Comparison of ENCODE assay signal across 4 worm cellular contexts in genomic region chrII:14018192-14018591, ce11.
TF ChIP-seq lines count a peak whose summit lies in the region.

No protein-coding gene starts in this region.

TF ChIP-seq in whole organism, L2 larva, 48 proteins besides CTCF, POLR2A, EP300 and RAD21 (continues in another document):
- TF ChIP-seq ztf-4 (tag; optimal IDR thresholded peaks at IDR 0.05; lab: Kevin White, UChicago) (peak; percentile 28), nhr-23 (tag; optimal IDR thresholded peaks at IDR 0.05; lab: Kevin White, UChicago) (no peak), unc-55 (GFP tag; optimal IDR thresholded peaks at IDR 0.05; lab: Kevin White, UChicago) (peak; percentile 53), lsy-2 (tag; optimal IDR thresholded peaks at IDR 0.05; lab: Kevin White, UChicago) (peak; percentile 66 to 77), sma-3 (GFP tag; optimal IDR thresholded peaks at IDR 0.05; lab: Kevin White, UChicago) (peak; percentile 96), nhr-77 (tag; optimal IDR thresholded peaks at IDR 0.05; lab: Kevin White, UChicago) (peak; percentile 67), unc-62 (GFP tag; optimal IDR thresholded peaks at IDR 0.05; lab: Kevin White, UChicago) (no peak), R02D3.7 (tag; optimal IDR thresholded peaks at IDR 0.05; lab: Kevin White, UChicago) (no peak), egl-27 (tag; optimal IDR thresholded peaks at IDR 0.05; lab: Kevin White, UChicago) (peak; percentile 40), fos-1 (tag; optimal IDR thresholded peaks at IDR 0.05; lab: Kevin White, UChicago) (peak; percentile 33), aly-2 (tag; optimal IDR thresholded peaks at IDR 0.05; lab: Kevin White, UChicago) (no peak), mab-5 (tag; optimal IDR thresholded peaks at IDR 0.05; lab: Kevin White, UChicago) (no peak), nhr-12 (tag; optimal IDR thresholded peaks at IDR 0.05; lab: Kevin White, UChicago) (no peak), blmp-1 (tag; optimal IDR thresholded peaks at IDR 0.05; lab: Kevin White, UChicago; ENCODE audit: insufficient read depth) (no peak), peb-1 (tag; optimal IDR thresholded peaks at IDR 0.05; lab: Kevin White, UChicago) (no peak), sem-4 (tag; optimal IDR thresholded peaks at IDR 0.05; lab: Kevin White, UChicago) (no peak), unc-39 (tag; optimal IDR thresholded peaks at IDR 0.05; lab: Kevin White, UChicago) (no peak), nhr-21 (tag; optimal IDR thresholded peaks at IDR 0.05; lab: Kevin White, UChicago) (peak; percentile 87), ceh-82 (tag; optimal IDR thresholded peaks at IDR 0.05; lab: Kevin White, UChicago) (no peak), F13H6.1 (tag; optimal IDR thresholded peaks at IDR 0.05; lab: Kevin White, UChicago) (peak; percentile 77), nhr-25 (tag; optimal IDR thresholded peaks at IDR 0.05; lab: Kevin White, UChicago) (peak; percentile 45), skn-1 (tag; optimal IDR thresholded peaks at IDR 0.05; lab: Kevin White, UChicago) (no peak), ztf-1 (GFP tag; conservative IDR thresholded peaks at IDR 0.05; lab: Robert Waterston, UW) (0 out of 2 replicates have a peak, but pooled peaks have one; percentile 80)

TF ChIP-seq in whole organism, L4 larva, 104 proteins besides CTCF, POLR2A, EP300 and RAD21 (continues in another document):
- TF ChIP-seq T20F7.1 (GFP tag; optimal IDR thresholded peaks at IDR 0.05; lab: Kevin White, UChicago) (no peak), nhr-11 (tag; optimal IDR thresholded peaks at IDR 0.05; lab: Kevin White, UChicago) (peak; percentile 15), skn-1 (tag; optimal IDR thresholded peaks at IDR 0.05; lab: Kevin White, UChicago) (no peak), mxl-3 (GFP tag; optimal IDR thresholded peaks at IDR 0.05; lab: Kevin White, UChicago) (peak; percentile 66), unc-39 (tag; optimal IDR thresholded peaks at IDR 0.05; lab: Kevin White, UChicago) (no peak), dve-1 (tag; optimal IDR thresholded peaks at IDR 0.05; lab: Kevin White, UChicago; ENCODE audit: insufficient read depth) (peak; percentile 96), ceh-44 (GFP tag; IDR thresholded peaks at IDR 0.05; lab: Robert Waterston, UW) (no peak), F10B5.3 (tag; optimal IDR thresholded peaks at IDR 0.05; lab: Kevin White, UChicago) (peak; percentile 80), lin-38 (GFP tag; IDR thresholded peaks at IDR 0.05; lab: Robert Waterston, UW) (peak; percentile 84), mdl-1 (tag; optimal IDR thresholded peaks at IDR 0.05; lab: Kevin White, UChicago) (peak in 1 of 2 experiments; percentile 56), unc-62 (GFP tag; optimal IDR thresholded peaks at IDR 0.05 in 1 of 2; lab: Kevin White, UChicago) (no peak), unc-62 (tag; optimal IDR thresholded peaks at IDR 0.05; lab: Kevin White, UChicago) (no peak), daf-12 (tag; optimal IDR thresholded peaks at IDR 0.05; lab: Kevin White, UChicago) (no peak), Y5F2A.4 (GFP tag; optimal IDR thresholded peaks at IDR 0.05; lab: Kevin White, UChicago) (peak; percentile 44), daf-19 (GFP tag; conservative IDR thresholded peaks at IDR 0.05; lab: Robert Waterston, UW) (no peak), vab-7 (GFP tag; IDR thresholded peaks at IDR 0.05; lab: Robert Waterston, UW) (peak; percentile 44; the same call in 1 of the 2 replicates), nhr-111 (GFP tag; optimal IDR thresholded peaks at IDR 0.05; lab: Kevin White, UChicago) (peak; percentile 19), zag-1 (tag; optimal IDR thresholded peaks at IDR 0.05; lab: Kevin White, UChicago) (no peak), T26A8.4 (GFP tag; IDR thresholded peaks at IDR 0.05; lab: Robert Waterston, UW) (peak; percentile 87), ZK337.2 (GFP tag; IDR thresholded peaks at IDR 0.05; lab: Robert Waterston, UW) (no peak), pha-4 (GFP tag; IDR thresholded peaks at IDR 0.05; lab: Robert Waterston, UW) (peak; percentile 66), pha-4 (tag; optimal IDR thresholded peaks at IDR 0.05; lab: Kevin White, UChicago) (no peak), gei-8 (GFP tag; optimal IDR thresholded peaks at IDR 0.05; lab: Kevin White, UChicago) (peak; percentile 45), dmd-9 (GFP tag; IDR thresholded peaks at IDR 0.05; lab: Robert Waterston, UW) (no peak)

TF ChIP-seq in whole organism, late embryonic, 69 proteins besides CTCF, POLR2A, EP300 and RAD21:
- no peak for TF ChIP-seq ceh-6 (GFP tag; optimal IDR thresholded peaks at IDR 0.05; lab: Kevin White, UChicago)
- TF ChIP-seq ama-1 (optimal IDR thresholded peaks at IDR 0.05; lab: Kevin White, UChicago), result peak; percentile 76
- TF ChIP-seq nfya-1 (tag; optimal IDR thresholded peaks at IDR 0.05; lab: Kevin White, UChicago), result peak; percentile 9
- peak; percentile 7 for TF ChIP-seq elt-2 (tag; optimal IDR thresholded peaks at IDR 0.05; lab: Kevin White, UChicago)

TF ChIP-seq in whole organism, mixed stage, embryonic, 35 proteins besides CTCF, POLR2A, EP300 and RAD21:
- peak; percentile 58 for TF ChIP-seq mep-1 (tag; optimal IDR thresholded peaks at IDR 0.05; lab: Kevin White, UChicago)
- TF ChIP-seq nhr-28 (tag; optimal IDR thresholded peaks at IDR 0.05; lab: Kevin White, UChicago), result no peak
- no peak for TF ChIP-seq elt-1 (tag; optimal IDR thresholded peaks at IDR 0.05; lab: Kevin White, UChicago; ENCODE audit: borderline replicate concordance, insufficient read depth)
- TF ChIP-seq nhr-76 (tag; optimal IDR thresholded peaks at IDR 0.05; lab: Kevin White, UChicago), result no peak
- TF ChIP-seq bed-3 (GFP tag; optimal IDR thresholded peaks at IDR 0.05; lab: Kevin White, UChicago), result no peak
- TF ChIP-seq lin-13 (tag; optimal IDR thresholded peaks at IDR 0.05; lab: Kevin White, UChicago), result peak; percentile 39
- peak; percentile 34 for TF ChIP-seq cnd-1 (tag; optimal IDR thresholded peaks at IDR 0.05; lab: Kevin White, UChicago)
- peak; percentile 26 for TF ChIP-seq drap-1 (GFP tag; optimal IDR thresholded peaks at IDR 0.05; lab: Kevin White, UChicago)
- TF ChIP-seq ceh-83 (GFP tag; optimal IDR thresholded peaks at IDR 0.05; lab: Kevin White, UChicago), result peak; percentile 63
- TF ChIP-seq mab-5 (tag; optimal IDR thresholded peaks at IDR 0.05; lab: Kevin White, UChicago), result no peak
- peak; percentile 59 for TF ChIP-seq sptf-1 (tag; optimal IDR thresholded peaks at IDR 0.05; lab: Kevin White, UChicago)
TF ChIP-seq in whole organism, mixed stage, embryonic: peak in this region for 6.
